Fruit fly (Drosophila melanogaster): ENCODE results near the gene CG10431.

The CG10431 gene

dm6 chr2L:18966214-18966556, 8.3 kb upstream of the CG10431 start (continued):
- TF ChIP-seq OdsH (GFP tag; optimal IDR thresholded peaks at IDR 0.05), result peak; percentile 37
- peak; percentile 63 for TF ChIP-seq svp (GFP tag)
- peak; percentile 80 for TF ChIP-seq CG8119 (GFP tag; IDR thresholded peaks at IDR 0.05)
- TF ChIP-seq Sox15 (GFP tag; optimal IDR thresholded peaks at IDR 0.05), result no peak
- no peak for TF ChIP-seq CG16779 (tag; optimal IDR thresholded peaks at IDR 0.05)
- TF ChIP-seq pdm3 (GFP tag; optimal IDR thresholded peaks at IDR 0.05), result no peak
- TF ChIP-seq CG8632 (GFP tag; optimal IDR thresholded peaks at IDR 0.05), result peak; percentile 32
- TF ChIP-seq CG6276 (GFP tag; optimal IDR thresholded peaks at IDR 0.05), result peak; percentile 40
- TF ChIP-seq CG7368 (GFP tag; optimal IDR thresholded peaks at IDR 0.05), result peak; percentile 25
- peak; percentile 52 for TF ChIP-seq CG3919 (GFP tag; optimal IDR thresholded peaks at IDR 0.05)
- TF ChIP-seq Gug (GFP tag; IDR thresholded peaks at IDR 0.05), result peak; percentile 76
- no peak for TF ChIP-seq CG1621 (tag; optimal IDR thresholded peaks at IDR 0.05)
- TF ChIP-seq Hr4 (GFP tag; optimal IDR thresholded peaks at IDR 0.05), result peak; percentile 47
- TF ChIP-seq Lpt (GFP tag; optimal IDR thresholded peaks at IDR 0.05), result peak; percentile 20
- no peak for TF ChIP-seq CG6854 (GFP tag; optimal IDR thresholded peaks at IDR 0.05)
- peak; percentile 4 for TF ChIP-seq CG8319 (GFP tag; optimal IDR thresholded peaks at IDR 0.05)
- TF ChIP-seq CG4318 (GFP tag; optimal IDR thresholded peaks at IDR 0.05), result peak; percentile 9
- no peak for TF ChIP-seq CG31627 (GFP tag; optimal IDR thresholded peaks at IDR 0.05)
- TF ChIP-seq ss (GFP tag; optimal IDR thresholded peaks at IDR 0.05), result peak in 1 of 2 experiments; percentile 21
- TF ChIP-seq Ets96B (tag; optimal IDR thresholded peaks at IDR 0.05), result peak; percentile 59
- TF ChIP-seq lz (GFP tag; optimal IDR thresholded peaks at IDR 0.05), result peak; percentile 11
- TF ChIP-seq Sox14 (GFP tag; optimal IDR thresholded peaks at IDR 0.05), result peak; percentile 5
- TF ChIP-seq acj6 (GFP tag; optimal IDR thresholded peaks at IDR 0.05), result peak; percentile 18
- TF ChIP-seq salr (GFP tag; optimal IDR thresholded peaks at IDR 0.05), result no peak
- TF ChIP-seq Eip78C (GFP tag), result peak; percentile 88
- TF ChIP-seq eg (GFP tag; IDR thresholded peaks at IDR 0.05), result peak; percentile 89
- TF ChIP-seq Eip75B (GFP tag; optimal IDR thresholded peaks at IDR 0.05), result no peak
- peak; percentile 48 for TF ChIP-seq esn (GFP tag; optimal IDR thresholded peaks at IDR 0.05)
- TF ChIP-seq fd59A (GFP tag; optimal IDR thresholded peaks at IDR 0.05), result no peak
- peak; percentile 26 for TF ChIP-seq CG10631 (GFP tag; optimal IDR thresholded peaks at IDR 0.05)
- no peak for TF ChIP-seq Smox (GFP tag; optimal IDR thresholded peaks at IDR 0.05)
- peak; percentile 21 for TF ChIP-seq cyc (GFP tag; optimal IDR thresholded peaks at IDR 0.05)
- no peak for TF ChIP-seq CG9139 (GFP tag; optimal IDR thresholded peaks at IDR 0.05)
- TF ChIP-seq Eip93F (GFP tag; optimal IDR thresholded peaks at IDR 0.05), result no peak

dm6 chr2L:18966844-18967243, 7.7 kb upstream of the CG10431 start:
- peak; percentile 7 for TF ChIP-seq CG11902 (GFP tag; optimal IDR thresholded peaks at IDR 0.05)
- peak; percentile 15 for TF ChIP-seq acj6 (GFP tag; optimal IDR thresholded peaks at IDR 0.05)
- TF ChIP-seq Met (GFP tag; optimal IDR thresholded peaks at IDR 0.05), result peak; percentile 27
- TF ChIP-seq Hr4 (GFP tag; optimal IDR thresholded peaks at IDR 0.05), result peak; percentile 39
- peak; percentile 5 for TF ChIP-seq OdsH (GFP tag; optimal IDR thresholded peaks at IDR 0.05)
- TF ChIP-seq svp (GFP tag), result peak; percentile 70
- peak; percentile 22 for TF ChIP-seq CG10631 (GFP tag; optimal IDR thresholded peaks at IDR 0.05)
- TF ChIP-seq topi (GFP tag; optimal IDR thresholded peaks at IDR 0.05), result peak; percentile 5
- no peak for TF ChIP-seq Ets96B (tag; optimal IDR thresholded peaks at IDR 0.05)
- peak; percentile 37 for TF ChIP-seq achi (GFP tag; optimal IDR thresholded peaks at IDR 0.05)
- TF ChIP-seq CG15336 (GFP tag; IDR thresholded peaks at IDR 0.05), result peak; percentile 61
- TF ChIP-seq ss (GFP tag; optimal IDR thresholded peaks at IDR 0.05), result no peak
- no peak for TF ChIP-seq CG6163 (GFP tag; IDR thresholded peaks at IDR 0.05)
- peak; percentile 60; the same call in 2 of the 3 replicates for TF ChIP-seq eg (GFP tag; IDR thresholded peaks at IDR 0.05)
- no peak for TF ChIP-seq Sox15 (GFP tag; optimal IDR thresholded peaks at IDR 0.05)
- TF ChIP-seq CG6276 (GFP tag; optimal IDR thresholded peaks at IDR 0.05), result peak; percentile 4
- no peak for TF ChIP-seq Eip75B (GFP tag; optimal IDR thresholded peaks at IDR 0.05)
- TF ChIP-seq net (GFP tag; optimal IDR thresholded peaks at IDR 0.05), result peak; percentile 19
- TF ChIP-seq Blimp-1 (GFP tag; optimal IDR thresholded peaks at IDR 0.05), result peak; percentile 5
- TF ChIP-seq CG8119 (GFP tag; IDR thresholded peaks at IDR 0.05), result peak; percentile 55; the same call in 2 of the 3 replicates
- TF ChIP-seq CG6808 (GFP tag; optimal IDR thresholded peaks at IDR 0.05), result peak; percentile 8
- peak; percentile 44 for TF ChIP-seq Eip93F (GFP tag; optimal IDR thresholded peaks at IDR 0.05)
- TF ChIP-seq Lpt (GFP tag; optimal IDR thresholded peaks at IDR 0.05), result no peak

Data from whole organism, prepupa.